Worm (Caenorhabditis elegans) whole organism, young adult: ENCODE data around the gene R09A8.5.

Experiments
- ceh-27 ChIP-seq: fragments of 200-800 bp; sonication (Bioruptor generic); optimal IDR thresholded peaks from 2 replicates; lab custom pipeline; 2018; ENCODE audit warnings: mild to moderate bottlenecking, missing genetic modification characterization, moderate library complexity, missing compliant biosample characterization
- ceh-40 ChIP-seq: fragments of 200-800 bp; sonication (Bioruptor generic); IDR thresholded peaks from 2 replicates; pipeline ENCODE4 v1.3.6; 2022; ENCODE audit warnings: missing genetic modification characterization, missing compliant biosample characterization
- efl-1 ChIP-seq: fragments of 150-350 bp; optimal IDR thresholded peaks from 2 replicates; lab custom pipeline; 2014; ENCODE audit warnings: missing biosample characterization, missing genetic modification reagents, missing genetic modification characterization
- hrde-1 ChIP-seq: sonication (generic microtip); optimal IDR thresholded peaks from 2 replicates; lab custom pipeline; 2016; ENCODE audit warnings: missing genetic modification characterization, mild to moderate bottlenecking, missing compliant biosample characterization, moderate library complexity, missing genotype, missing genetic modification reagents, borderline replicate concordance
- madf-8 ChIP-seq: fragments of 200-800 bp; sonication (Bioruptor generic); conservative IDR thresholded peaks from 2 replicates; pipeline ENCODE4 v1.3.6; 2022; ENCODE audit warnings: missing genetic modification reagents, missing genetic modification characterization, missing compliant biosample characterization
- nhr-80 ChIP-seq: sonication (generic microtip); optimal IDR thresholded peaks from 2 replicates; lab custom pipeline; 2016; ENCODE audit warnings: missing genetic modification characterization, missing compliant biosample characterization
- pha-4 ChIP-seq: fragments of 150-350 bp; sonication (generic microtip); optimal IDR thresholded peaks from 2 replicates; lab custom pipeline; 2014; ENCODE audit warnings: missing biosample characterization, missing genetic modification reagents, missing genetic modification characterization
- unc-62 ChIP-seq: fragments of 150-350 bp; optimal IDR thresholded peaks from 2 replicates; lab custom pipeline; 2014; ENCODE audit warnings: missing biosample characterization, missing genetic modification reagents, missing genetic modification characterization

ce11 chrX:12656420-12657033 is 16.2 kb upstream of the R09A8.5 start:
- no peak for TF ChIP-seq hrde-1 (tag; lab: Kevin White, UChicago)
- no peak for TF ChIP-seq pha-4 (tag; lab: Kevin White, UChicago)
- no peak for TF ChIP-seq madf-8 (GFP tag; lab: Robert Waterston, UW)
- no peak for TF ChIP-seq unc-62 (GFP tag; lab: Kevin White, UChicago)
- TF ChIP-seq nhr-80 (tag; lab: Kevin White, UChicago) = peak; percentile 5
- peak; percentile 44 for TF ChIP-seq ceh-27
- TF ChIP-seq ceh-40 (GFP tag; lab: Robert Waterston, UW) = no peak
- TF ChIP-seq efl-1 (GFP tag; lab: Kevin White, UChicago) = no peak
